Worm (Caenorhabditis elegans) whole organism, L2 larva: ENCODE measurements around the gene srsx-30.

Source experiments
- ZK546.5 ChIP-seq: sonication (generic microtip); optimal IDR thresholded peaks from 2 replicates; lab custom pipeline; 2017; ENCODE audit warnings: missing biosample characterization, missing genetic modification characterization
- ama-1 ChIP-seq: fragments of 150-350 bp; optimal IDR thresholded peaks from 2 replicates; lab custom pipeline; 2018; ENCODE audit warnings: inconsistent platforms
- fos-1 ChIP-seq: fragments of 150-350 bp; optimal IDR thresholded peaks from 2 replicates; lab custom pipeline; 2014; ENCODE audit warnings: missing biosample characterization, missing genetic modification characterization
- lin-39 ChIP-seq: fragments of 150-350 bp; optimal IDR thresholded peaks from 2 replicates; lab custom pipeline; 2014; ENCODE audit warnings: missing biosample characterization, missing genetic modification reagents, missing genetic modification characterization
- nhr-12 ChIP-seq: fragments of 150-350 bp; optimal IDR thresholded peaks from 2 replicates; lab custom pipeline; 2014; ENCODE audit warnings: missing biosample characterization, missing genetic modification characterization
- nhr-237 ChIP-seq: fragments of 150-350 bp; optimal IDR thresholded peaks from 2 replicates; lab custom pipeline; 2014; ENCODE audit warnings: missing biosample characterization, missing genetic modification characterization
- nhr-25 ChIP-seq: fragments of 150-350 bp; sonication (generic microtip); optimal IDR thresholded peaks from 3 replicates; lab custom pipeline; 2014; ENCODE audit warnings: missing biosample characterization, missing genetic modification characterization
- ztf-11 ChIP-seq: sonication (generic microtip); optimal IDR thresholded peaks from 2 replicates; lab custom pipeline; 2017; ENCODE audit warnings: missing biosample characterization, missing genetic modification characterization

DNA sequence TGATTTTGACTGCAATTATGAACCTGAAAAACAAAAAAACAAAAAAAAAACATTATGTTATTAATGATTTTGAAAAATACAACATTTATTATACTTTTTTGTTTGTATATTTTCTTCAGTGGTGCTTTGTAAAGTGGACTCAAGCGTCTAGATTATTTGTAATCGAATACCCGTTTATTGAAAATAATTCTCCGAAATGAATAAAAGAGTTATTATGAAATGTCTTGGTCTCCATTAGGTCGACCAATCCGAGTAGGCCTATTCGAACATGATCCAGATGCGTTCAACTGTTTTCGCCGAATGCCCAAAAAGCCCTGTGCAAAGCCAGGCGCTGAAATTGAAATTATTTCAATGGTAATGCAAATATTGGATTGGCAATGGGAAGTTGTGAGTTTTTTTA is 41.2 kb upstream of the srsx-30 start, which contains the start of gene C08B6.5:
- TF ChIP-seq nhr-25 (tag; lab: Kevin White, UChicago) = no peak
- TF ChIP-seq nhr-237 (tag; lab: Kevin White, UChicago) = no peak
- TF ChIP-seq lin-39 = no peak
- no peak for TF ChIP-seq ZK546.5 (tag; lab: Kevin White, UChicago)
- TF ChIP-seq fos-1 (tag; lab: Kevin White, UChicago) = no peak
- no peak for TF ChIP-seq nhr-12 (tag; lab: Kevin White, UChicago)
- TF ChIP-seq ztf-11 = no peak
- TF ChIP-seq ama-1 (lab: Kevin White, UChicago) = no peak
